Fruit fly (Drosophila melanogaster): ENCODE data around the gene mTerf5.

dm6 chr3R:18227385-18227784, 3.9 kb upstream of the mTerf5 start:
- no peak for TF ChIP-seq Rx (GFP tag; IDR thresholded peaks at IDR 0.05)
- no peak for TF ChIP-seq CG2199 (GFP tag; IDR thresholded peaks at IDR 0.05)
- no peak for TF ChIP-seq salm (tag; optimal IDR thresholded peaks at IDR 0.05)
- no peak for TF ChIP-seq sna (GFP tag; IDR thresholded peaks at IDR 0.05; ENCODE audit: partially characterized antibody)
- TF ChIP-seq HLH54F (GFP tag; optimal IDR thresholded peaks at IDR 0.05): no peak
- no peak for TF ChIP-seq Nf-YA (GFP tag; IDR thresholded peaks at IDR 0.05)
- TF ChIP-seq fd96Cb (tag; optimal IDR thresholded peaks at IDR 0.05): no peak
- no peak for TF ChIP-seq fd3F (GFP tag; optimal IDR thresholded peaks at IDR 0.05)
- no peak for TF ChIP-seq psq (GFP tag; optimal IDR thresholded peaks at IDR 0.05)
